Fruit fly (Drosophila melanogaster): ENCODE measurements around the gene ATPsynCF6.

DNA sequence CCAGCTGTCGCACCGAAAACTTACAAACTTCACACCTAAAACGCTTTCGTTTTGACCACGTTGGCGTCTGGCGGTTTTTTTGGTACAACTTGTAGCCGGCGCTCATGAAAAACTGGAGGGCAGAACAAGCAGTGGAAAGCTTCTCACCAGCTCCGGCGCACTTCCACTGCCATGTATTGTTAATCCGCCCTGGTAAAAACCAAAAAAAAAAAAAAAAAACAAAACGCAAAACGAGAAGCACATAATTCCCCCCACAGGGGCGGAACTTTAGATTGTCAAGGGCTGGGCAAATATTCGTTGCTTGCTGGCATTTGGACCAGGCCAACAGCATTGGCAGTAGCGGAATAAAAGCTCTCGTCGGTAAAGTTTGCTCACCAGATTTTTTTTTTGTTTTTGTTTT, 18.4 kb upstream of the ATPsynCF6 start:
- TF ChIP-seq insv (optimal IDR thresholded peaks at IDR 0.05) (no peak), ttk (optimal IDR thresholded peaks at IDR 0.05) (no peak), h (optimal IDR thresholded peaks at IDR 0.05) (no peak), Sin3A (optimal IDR thresholded peaks at IDR 0.05) (no peak), Myc (optimal IDR thresholded peaks at IDR 0.05) (no peak), psq (optimal IDR thresholded peaks at IDR 0.05) (no peak)
